Worm (Caenorhabditis elegans) whole organism, young adult: ENCODE results near the gene F26A1.19.

ENCODE experiments used
- B0035.1 ChIP-seq: sonication (generic microtip); optimal IDR thresholded peaks from 2 replicates; lab custom pipeline; 2016; ENCODE audit warnings: missing genetic modification characterization, mild to moderate bottlenecking, missing compliant biosample characterization, missing genotype, missing genetic modification reagents
- C06A6.2 ChIP-seq: fragments of 200-800 bp; sonication (Bioruptor generic); conservative IDR thresholded peaks from 2 replicates; pipeline ENCODE4 v1.3.6; 2022; ENCODE audit warnings: missing genetic modification characterization, missing compliant biosample characterization
- F22D6.2 ChIP-seq: sonication (generic microtip); optimal IDR thresholded peaks from 2 replicates; lab custom pipeline; 2016; ENCODE audit warnings: mild to moderate bottlenecking, missing genetic modification characterization, missing compliant biosample characterization
- F23B12.7 ChIP-seq: sonication (generic microtip); optimal IDR thresholded peaks from 2 replicates; lab custom pipeline; 2017; ENCODE audit warnings: missing genetic modification characterization, mild to moderate bottlenecking, missing compliant biosample characterization, antibody characterized with exemption, moderate library complexity; ENCODE audit not compliant: insufficient read depth
- F39B2.1 ChIP-seq: fragments of 200-800 bp; sonication (Bioruptor generic); IDR thresholded peaks from 2 replicates; pipeline ENCODE4 v1.3.6; 2022; ENCODE audit warnings: missing genetic modification reagents, missing genetic modification characterization, missing compliant biosample characterization
- F52B5.7 ChIP-seq: sonication (generic microtip); optimal IDR thresholded peaks from 2 replicates; lab custom pipeline; 2016; ENCODE audit warnings: mild to moderate bottlenecking, missing genetic modification characterization, missing compliant biosample characterization
- Y53F4B.3 ChIP-seq: fragments of 200-800 bp; sonication (Bioruptor generic); IDR thresholded peaks from 2 replicates; pipeline ENCODE4 v1.3.6; 2022; ENCODE audit warnings: missing genetic modification reagents, missing genetic modification characterization, missing compliant biosample characterization
- Y56A3A.18 ChIP-seq: fragments of 200-800 bp; sonication (Bioruptor generic); IDR thresholded peaks from 2 replicates; pipeline ENCODE4 v1.3.6; 2022; ENCODE audit warnings: missing genetic modification reagents, missing genetic modification characterization, missing compliant biosample characterization
- ZK185.1 ChIP-seq: sonication (generic microtip); optimal IDR thresholded peaks from 2 replicates; lab custom pipeline; 2016; ENCODE audit warnings: mild to moderate bottlenecking, missing genetic modification characterization, missing compliant biosample characterization; ENCODE audit not compliant: poor library complexity, severe bottlenecking
- athp-1 ChIP-seq: sonication (generic microtip); optimal IDR thresholded peaks from 2 replicates; lab custom pipeline; 2017; ENCODE audit warnings: mild to moderate bottlenecking, missing genetic modification characterization, missing compliant biosample characterization
- bed-2 ChIP-seq: fragments of 200-800 bp; sonication (Bioruptor generic); IDR thresholded peaks from 2 replicates; pipeline ENCODE4 v1.3.6; 2022; ENCODE audit warnings: missing genetic modification reagents, missing genetic modification characterization, missing compliant biosample characterization
- cebp-1 ChIP-seq, 2 experiments: fragments of 200-800 bp in 1 of 2; sonication (Bioruptor generic) in 1 of 2; sonication (generic microtip) in 1 of 2; IDR thresholded peaks in 1 of 2; optimal IDR thresholded peaks in 1 of 2; 2 replicates each; pipeline versions ENCODE4 v1.3.6 to Lab custom; 2017 to 2022; ENCODE audit warnings: missing compliant biosample characterization in 2 of 2, missing genetic modification characterization in 2 of 2, mild to moderate bottlenecking in 1 of 2, missing genetic modification reagents in 1 of 2, moderate library complexity in 1 of 2
- ceh-40 ChIP-seq: fragments of 200-800 bp; sonication (Bioruptor generic); IDR thresholded peaks from 2 replicates; pipeline ENCODE4 v1.3.6; 2022; ENCODE audit warnings: missing genetic modification characterization, missing compliant biosample characterization
- efl-1 ChIP-seq: fragments of 150-350 bp; optimal IDR thresholded peaks from 2 replicates; lab custom pipeline; 2014; ENCODE audit warnings: missing biosample characterization, missing genetic modification reagents, missing genetic modification characterization
- hmg-1.2 ChIP-seq: fragments of 200-800 bp; sonication (Bioruptor generic); IDR thresholded peaks from 2 replicates; pipeline ENCODE4 v1.3.6; 2022; ENCODE audit warnings: missing genetic modification reagents, missing genetic modification characterization, missing compliant biosample characterization
- lin-40 ChIP-seq: sonication (generic microtip); optimal IDR thresholded peaks from 2 replicates; lab custom pipeline; 2016; ENCODE audit warnings: missing genetic modification characterization, mild to moderate bottlenecking, missing compliant biosample characterization, missing genotype, missing genetic modification reagents
- lir-1 ChIP-seq: fragments of 200-800 bp; sonication (Bioruptor generic); conservative IDR thresholded peaks from 2 replicates; pipeline ENCODE4 v1.3.6; 2022; ENCODE audit warnings: missing genetic modification reagents, missing genetic modification characterization, missing compliant biosample characterization
- madf-10 ChIP-seq: sonication (generic microtip); optimal IDR thresholded peaks from 2 replicates; lab custom pipeline; 2016; ENCODE audit warnings: mild to moderate bottlenecking, missing genetic modification characterization, missing compliant biosample characterization
- nhr-179 ChIP-seq: sonication (generic microtip); optimal IDR thresholded peaks from 2 replicates; lab custom pipeline; 2016; ENCODE audit warnings: mild to moderate bottlenecking, missing genetic modification characterization, missing compliant biosample characterization
- nhr-27 ChIP-seq: fragments of 200-800 bp; sonication (Bioruptor generic); optimal IDR thresholded peaks from 2 replicates; lab custom pipeline; 2018; ENCODE audit warnings: mild to moderate bottlenecking, missing genetic modification characterization, moderate library complexity, missing compliant biosample characterization
- rec-8 ChIP-seq, 2 experiments: sonication (generic microtip); optimal IDR thresholded peaks; 2 replicates each; lab custom pipeline; 2016; ENCODE audit warnings: mild to moderate bottlenecking in 2 of 2, missing genetic modification characterization in 2 of 2, missing genetic modification reagents in 2 of 2, missing genotype in 2 of 2, missing biosample characterization in 1 of 2, missing compliant biosample characterization in 1 of 2, moderate library complexity in 1 of 2
- sdz-38 ChIP-seq: sonication (generic microtip); optimal IDR thresholded peaks from 2 replicates; lab custom pipeline; 2016; ENCODE audit warnings: missing genotype, missing genetic modification characterization, missing compliant biosample characterization
- sea-2 ChIP-seq: fragments of 200-800 bp; sonication (Bioruptor generic); IDR thresholded peaks from 2 replicates; pipeline ENCODE4 v1.3.6; 2022; ENCODE audit warnings: missing genetic modification characterization, missing compliant biosample characterization
- snpc-1.3 ChIP-seq: sonication (generic microtip); optimal IDR thresholded peaks from 2 replicates; lab custom pipeline; 2017; ENCODE audit warnings: missing genetic modification characterization, mild to moderate bottlenecking, missing compliant biosample characterization, antibody characterized with exemption, moderate library complexity, missing genotype, missing genetic modification reagents; ENCODE audit not compliant: insufficient read depth
- snpc-4 ChIP-seq, 5 experiments: fragments of 150-350 bp in 1 of 5; sonication (generic microtip) in 4 of 5; optimal IDR thresholded peaks; 2 replicates each; lab custom pipeline; 2014 to 2018; ENCODE audit warnings: missing genetic modification characterization in 5 of 5, missing biosample characterization in 3 of 5, antibody characterized with exemption in 2 of 5, mild to moderate bottlenecking in 2 of 5, missing compliant biosample characterization in 2 of 5, missing genotype in 2 of 5, moderate library complexity in 2 of 5, missing genetic modification reagents in 1 of 5
- unc-130 ChIP-seq: sonication (generic microtip); optimal IDR thresholded peaks from 2 replicates; lab custom pipeline; 2016; ENCODE audit warnings: missing genetic modification reagents, missing genetic modification characterization, missing compliant biosample characterization
- xnd-1 ChIP-seq: sonication (generic microtip); optimal IDR thresholded peaks from 2 replicates; lab custom pipeline; 2016; ENCODE audit warnings: missing genotype, missing genetic modification reagents, missing genetic modification characterization, missing compliant biosample characterization
- zfh-2 ChIP-seq: fragments of 200-800 bp; sonication (Bioruptor generic); conservative IDR thresholded peaks from 2 replicates; pipeline ENCODE4 v1.3.6; 2022; ENCODE audit warnings: missing genetic modification reagents, missing genetic modification characterization, missing compliant biosample characterization
- ztf-22 ChIP-seq: fragments of 200-800 bp; sonication (Bioruptor generic); optimal IDR thresholded peaks from 2 replicates; lab custom pipeline; 2018; ENCODE audit warnings: mild to moderate bottlenecking, missing genetic modification characterization, moderate library complexity, missing compliant biosample characterization

The F26A1.19 gene

ce11 chrIII:4861744-4862401, 24.3 kb downstream of the F26A1.19 start, which contains the start of the genes C35D10.10 and C35D10.5:
Gene C35D10.10 (minus strand): TSS chrIII:4861794.
Gene C35D10.5 (plus strand): TSS chrIII:4862351.
- TF ChIP-seq rec-8 (tag; optimal IDR thresholded peaks at IDR 0.05; lab: Kevin White, UChicago) (peak in 1 of 2 experiments; percentile 20), athp-1 (tag; lab: Kevin White, UChicago) (no peak), lin-40 (no peak), ZK185.1 (no peak), unc-130 (GFP tag; lab: Kevin White, UChicago) (peak; percentile 10)

DNA sequence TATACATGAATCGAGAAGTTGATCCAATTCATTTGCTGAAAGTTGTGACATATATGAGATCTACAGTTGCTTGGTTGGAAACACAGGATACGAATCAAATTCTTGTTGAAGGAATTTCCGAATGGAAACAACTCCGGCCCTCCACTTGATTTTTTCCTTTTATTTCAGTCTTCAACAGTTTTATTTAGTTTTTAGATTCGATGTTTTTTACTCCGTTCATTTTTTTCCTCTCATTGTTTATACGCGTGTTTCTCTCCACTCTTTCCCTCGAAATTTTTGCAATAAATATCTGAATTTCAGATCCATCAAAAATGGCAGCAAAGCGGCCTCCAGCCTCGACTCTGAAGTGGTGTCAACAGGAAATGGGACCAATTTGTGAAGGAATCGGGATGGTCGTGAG, 25.6 kb downstream of the F26A1.19 start, which contains the start of gene coq-8:
TSS of gene coq-8 (plus strand) at position 301 of the 400 bp plus-strand sequence.
- TF ChIP-seq sea-2 (no peak), snpc-1.3 (tag; lab: Kevin White, UChicago) (no peak), Y56A3A.18 (no peak), lir-1 (GFP tag; lab: Robert Waterston, UW) (no peak)
- TF ChIP-seq, all 124 proteins: peak for 0

ce11 chrIII:4866762-4867161, 29.2 kb downstream of the F26A1.19 start, which contains the start of gene C35D10.17:
Gene C35D10.17 (plus strand): TSS chrIII:4867062.
- TF ChIP-seq snpc-4 (GFP tag; optimal IDR thresholded peaks at IDR 0.05; lab: Kevin White, UChicago): no peak
- no peak for TF ChIP-seq snpc-4 (tag; optimal IDR thresholded peaks at IDR 0.05; lab: Kevin White, UChicago)
- no peak for TF ChIP-seq bed-2 (GFP tag; lab: Robert Waterston, UW)
- no peak for TF ChIP-seq Y53F4B.3 (GFP tag; lab: Robert Waterston, UW)
- TF ChIP-seq nhr-179 (tag; lab: Kevin White, UChicago): no peak
- TF ChIP-seq nhr-27 (tag; lab: Kevin White, UChicago): no peak
- no peak for TF ChIP-seq efl-1 (GFP tag; lab: Kevin White, UChicago)
- no peak for TF ChIP-seq B0035.1 (tag; lab: Kevin White, UChicago)
- no peak for TF ChIP-seq F52B5.7 (tag; lab: Kevin White, UChicago)
- no peak for TF ChIP-seq xnd-1
- no peak for TF ChIP-seq ztf-22 (GFP tag; lab: Kevin White, UChicago)
- no peak for TF ChIP-seq F39B2.1
- no peak for TF ChIP-seq athp-1 (tag; lab: Kevin White, UChicago)
- no peak for TF ChIP-seq madf-10 (tag; lab: Kevin White, UChicago)
- TF ChIP-seq ceh-40 (GFP tag; lab: Robert Waterston, UW): no peak

ce11 chrIII:4868643-4869042, 31.1 kb downstream of the F26A1.19 start, which contains the start of the genes msd-4 and C35D10.3:
Gene msd-4 (minus strand): TSS chrIII:4868743.
Gene C35D10.3 (plus strand): TSS chrIII:4868921.
- TF ChIP-seq zfh-2 (GFP tag; lab: Robert Waterston, UW) (no peak), C06A6.2 (GFP tag; lab: Robert Waterston, UW) (no peak), F22D6.2 (tag; lab: Kevin White, UChicago) (no peak), hmg-1.2 (GFP tag; lab: Robert Waterston, UW) (no peak), sdz-38 (tag; lab: Kevin White, UChicago) (no peak), F23B12.7 (tag; lab: Kevin White, UChicago) (no peak), cebp-1 (GFP tag; IDR thresholded peaks at IDR 0.05; lab: Robert Waterston, UW) (no peak), cebp-1 (tag; optimal IDR thresholded peaks at IDR 0.05; lab: Kevin White, UChicago) (no peak)
